Worm (Caenorhabditis elegans) whole organism, L4 larva: Measurements from ENCODE around the gene B0546.4.
A peak's percentile ranks its signal among the peaks of the same experiment; 100 is the strongest.

Experiments used
- F26F4.8 ChIP-seq: fragments of 200-800 bp; sonication (Bioruptor generic); conservative IDR thresholded peaks from 2 replicates; pipeline ENCODE4 v1.3.6; 2022; ENCODE audit warnings: missing genetic modification characterization, missing compliant biosample characterization
- F37D6.2 ChIP-seq: sonication (generic microtip); optimal IDR thresholded peaks from 2 replicates; lab custom pipeline; 2016; ENCODE audit warnings: mild to moderate bottlenecking, missing genetic modification characterization, missing compliant biosample characterization
- ctbp-1 ChIP-seq: fragments of 200-800 bp; sonication (Bioruptor generic); IDR thresholded peaks from 2 replicates; pipeline ENCODE4 v1.3.6; 2022; ENCODE audit warnings: missing genetic modification reagents, missing genetic modification characterization, missing compliant biosample characterization
- dpl-1 ChIP-seq: fragments of 150-350 bp; optimal IDR thresholded peaks from 2 replicates; lab custom pipeline; 2014; ENCODE audit warnings: missing biosample characterization, missing genetic modification reagents, missing genetic modification characterization
- duxl-1 ChIP-seq: sonication (generic microtip); optimal IDR thresholded peaks from 2 replicates; lab custom pipeline; 2016; ENCODE audit warnings: mild to moderate bottlenecking, missing genetic modification characterization, moderate library complexity, missing compliant biosample characterization; ENCODE audit not compliant: poor library complexity
- mxl-3 ChIP-seq: fragments of 200-800 bp; sonication (Bioruptor generic); optimal IDR thresholded peaks from 2 replicates; lab custom pipeline; 2018; ENCODE audit warnings: mild to moderate bottlenecking, missing genetic modification characterization, missing compliant biosample characterization
- nhr-6 ChIP-seq: fragments of 150-350 bp; optimal IDR thresholded peaks from 2 replicates; lab custom pipeline; 2014; ENCODE audit warnings: missing biosample characterization, missing genetic modification characterization
- tra-1 ChIP-seq: fragments of 200-800 bp; sonication (Bioruptor generic); IDR thresholded peaks from 2 replicates; pipeline ENCODE4 v1.3.6; 2022; ENCODE audit warnings: missing genetic modification reagents, missing genetic modification characterization, missing compliant biosample characterization
- zip-11 ChIP-seq: fragments of 200-800 bp; sonication (Bioruptor generic); IDR thresholded peaks from 2 replicates; pipeline ENCODE4 v1.3.6; 2022; ENCODE audit warnings: missing genetic modification characterization, missing compliant biosample characterization

B0546.4 gene

DNA sequence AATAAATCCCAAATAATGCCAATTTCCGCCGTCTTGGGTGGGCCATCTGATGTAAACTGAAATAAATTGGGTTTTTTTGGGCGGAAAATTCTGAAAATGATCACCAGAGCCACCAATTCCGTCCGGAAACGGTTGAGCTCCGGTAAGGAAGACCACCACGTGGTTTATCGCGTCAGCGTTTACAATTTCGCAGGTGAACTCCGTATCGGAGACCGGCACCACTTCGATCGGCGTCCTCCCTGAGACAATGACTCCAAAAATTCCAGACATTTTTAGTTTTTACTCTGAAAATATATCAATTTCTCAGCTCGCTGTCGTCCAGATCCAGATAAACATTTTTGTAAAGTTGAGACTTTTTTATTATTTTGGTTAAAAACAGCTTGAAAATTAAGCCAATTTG lies 47.4 kb downstream of the B0546.4 start, which contains the start of gene F42A6.6 (continued):
- TF ChIP-seq mxl-3 (GFP tag; lab: Kevin White, UChicago): no peak
- no peak for TF ChIP-seq nhr-6 (tag; lab: Kevin White, UChicago)
- 0 out of 2 replicates have a peak, but pooled peaks have one; percentile 33 for TF ChIP-seq F26F4.8 (GFP tag; lab: Robert Waterston, UW)
- no peak for TF ChIP-seq zip-11 (GFP tag; lab: Robert Waterston, UW)
- TF ChIP-seq dpl-1: no peak
- no peak for TF ChIP-seq F37D6.2 (tag; lab: Kevin White, UChicago)
- TF ChIP-seq tra-1 (GFP tag; lab: Robert Waterston, UW): 0 out of 2 replicates have a peak, but pooled peaks have one; percentile 22
- TF ChIP-seq duxl-1: peak; percentile 33
- peak; percentile 36; the same call in 1 of the 2 replicates for TF ChIP-seq ctbp-1 (GFP tag; lab: Robert Waterston, UW)
